Worm (Caenorhabditis elegans): Measurements from ENCODE around the gene scl-15.

DNA sequence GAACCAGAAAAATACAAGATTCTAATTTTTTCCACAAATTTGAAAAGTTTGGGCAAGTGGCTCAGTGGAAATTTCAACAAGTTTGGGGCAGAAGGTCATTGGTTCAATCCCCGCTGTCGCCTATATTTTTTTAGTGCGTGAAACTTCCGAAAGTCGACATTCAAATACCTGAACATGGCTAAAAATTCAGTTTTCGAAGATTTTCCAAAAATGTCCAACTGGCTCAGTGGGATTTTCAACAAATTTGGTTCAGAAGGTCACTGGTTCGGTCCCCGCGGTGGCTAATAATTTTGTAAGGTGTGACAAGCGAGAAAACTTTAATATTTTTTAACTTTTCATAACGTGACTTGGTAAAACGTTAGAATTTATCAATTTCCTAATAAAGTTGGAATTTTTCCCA is 19.8 kb downstream of the scl-15 start:
- TF ChIP-seq mdl-1 (tag; optimal IDR thresholded peaks at IDR 0.05) (no peak), ama-1 (optimal IDR thresholded peaks at IDR 0.05) (no peak), ZK546.5 (tag; optimal IDR thresholded peaks at IDR 0.05) (no peak), unc-39 (tag; optimal IDR thresholded peaks at IDR 0.05) (no peak), ztf-4 (tag; optimal IDR thresholded peaks at IDR 0.05) (no peak), nhr-28 (tag; optimal IDR thresholded peaks at IDR 0.05) (no peak), unc-62 (GFP tag; optimal IDR thresholded peaks at IDR 0.05) (no peak), zag-1 (tag; optimal IDR thresholded peaks at IDR 0.05) (no peak), tbx-2 (tag; optimal IDR thresholded peaks at IDR 0.05) (no peak)

All from whole organism, L3 larva.